Worm (Caenorhabditis elegans): ENCODE data around the gene F58G6.7.

ce11 chrIV:9622272-9622671 lies 31.8 kb upstream of the F58G6.7 start, which contains the start of gene W09C2.7:
- TF ChIP-seq ama-1 (optimal IDR thresholded peaks at IDR 0.05) = no peak
- TF ChIP-seq ztf-11 (tag; optimal IDR thresholded peaks at IDR 0.05) = no peak
- TF ChIP-seq nhr-6 (tag; optimal IDR thresholded peaks at IDR 0.05) = no peak
- no peak for TF ChIP-seq nhr-77 (tag; optimal IDR thresholded peaks at IDR 0.05)
- TF ChIP-seq nhr-25 (tag; optimal IDR thresholded peaks at IDR 0.05) = no peak
- TF ChIP-seq mdl-1 (tag; optimal IDR thresholded peaks at IDR 0.05) = no peak
- no peak for TF ChIP-seq zag-1 (tag; optimal IDR thresholded peaks at IDR 0.05)
